Fruit fly (Drosophila melanogaster) whole organism, adult: ENCODE data around the gene CG9263.

Experiments used
- CG11617 ChIP-seq: fragments of 200-800 bp; sonication (Bioruptor generic); optimal IDR thresholded peaks from 2 replicates; lab custom pipeline; 2017; ENCODE audit warnings: mild to moderate bottlenecking, missing biosample characterization, missing genetic modification reagents, missing genetic modification characterization
- CG12768 ChIP-seq: fragments of 200-800 bp; sonication (Bioruptor generic); optimal IDR thresholded peaks from 2 replicates; lab custom pipeline; 2017; ENCODE audit warnings: missing biosample characterization, missing genetic modification characterization, mild to moderate bottlenecking, moderate library complexity, missing genetic modification reagents
- CG14711 ChIP-seq: fragments of 200-800 bp; sonication (Bioruptor generic); optimal IDR thresholded peaks from 2 replicates; lab custom pipeline; 2018; ENCODE audit warnings: missing biosample characterization, mild to moderate bottlenecking, missing genetic modification characterization, moderate library complexity
- CG1620 ChIP-seq: fragments of 200-800 bp; sonication (Bioruptor generic); optimal IDR thresholded peaks from 2 replicates; lab custom pipeline; 2016; ENCODE audit warnings: missing biosample characterization, missing genetic modification characterization
- CG33017 ChIP-seq: fragments of 200-800 bp; sonication (Bioruptor generic); optimal IDR thresholded peaks from 2 replicates; lab custom pipeline; 2018; ENCODE audit warnings: missing biosample characterization, mild to moderate bottlenecking, missing genetic modification characterization, moderate library complexity
- CG5204 ChIP-seq: fragments of 200-800 bp; sonication (Bioruptor generic); optimal IDR thresholded peaks from 2 replicates; lab custom pipeline; 2016; ENCODE audit warnings: missing biosample characterization, missing genetic modification characterization
- CG7045 ChIP-seq: fragments of 200-800 bp; sonication (Bioruptor generic); optimal IDR thresholded peaks from 2 replicates; lab custom pipeline; 2017; ENCODE audit warnings: missing biosample characterization, mild to moderate bottlenecking, missing genetic modification characterization
- CG7101 ChIP-seq: fragments of 200-800 bp; sonication (Bioruptor generic); optimal IDR thresholded peaks from 2 replicates; lab custom pipeline; 2018; ENCODE audit warnings: missing biosample characterization, mild to moderate bottlenecking, missing genetic modification characterization, moderate library complexity
- Clk ChIP-seq: fragments of 200-800 bp; sonication (Bioruptor generic); optimal IDR thresholded peaks from 2 replicates; lab custom pipeline; 2017; ENCODE audit warnings: missing biosample characterization, missing genetic modification characterization
- Crg-1 ChIP-seq: fragments of 200-800 bp; sonication (Bioruptor generic); optimal IDR thresholded peaks from 2 replicates; lab custom pipeline; 2016; ENCODE audit warnings: missing biosample characterization, missing genetic modification characterization
- Hr96 ChIP-seq: fragments of 200-800 bp; sonication (Bioruptor generic); optimal IDR thresholded peaks from 2 replicates; lab custom pipeline; 2016; ENCODE audit warnings: missing biosample characterization, missing genetic modification characterization
- Mnt ChIP-seq: fragments of 200-800 bp; sonication (Bioruptor generic); optimal IDR thresholded peaks from 2 replicates; lab custom pipeline; 2016; ENCODE audit warnings: missing biosample characterization, mild to moderate bottlenecking, missing genetic modification characterization
- bab1 ChIP-seq: fragments of 200-800 bp; sonication (Bioruptor generic); optimal IDR thresholded peaks from 3 replicates; lab custom pipeline; 2019; ENCODE audit warnings: missing biosample characterization, mild to moderate bottlenecking, missing genetic modification characterization, moderate library complexity
- cic ChIP-seq: fragments of 200-800 bp; sonication (Bioruptor generic); optimal IDR thresholded peaks from 2 replicates; lab custom pipeline; 2017; ENCODE audit warnings: missing biosample characterization, mild to moderate bottlenecking, missing genetic modification characterization, moderate library complexity
- cnc ChIP-seq, 2 experiments: fragments of >200 bp; optimal IDR thresholded peaks; 2 replicates each; lab custom pipeline; 2017
- kay ChIP-seq: fragments of 200-800 bp; sonication (Bioruptor generic); peaks from one replicate; lab custom pipeline; 2016; ENCODE audit warnings: missing biosample characterization, missing genetic modification characterization, borderline replicate concordance
- ovo ChIP-seq: fragments of 200-800 bp; sonication (Bioruptor generic); optimal IDR thresholded peaks from 2 replicates; lab custom pipeline; 2016; ENCODE audit warnings: missing biosample characterization, missing genetic modification characterization
- pad ChIP-seq: fragments of 200-800 bp; sonication (Bioruptor generic); optimal IDR thresholded peaks from 3 replicates; lab custom pipeline; 2017; ENCODE audit warnings: missing biosample characterization, missing genetic modification characterization, mild to moderate bottlenecking, moderate library complexity, missing genetic modification reagents
- tj ChIP-seq: fragments of 200-800 bp; sonication (Bioruptor generic); optimal IDR thresholded peaks from 3 replicates; lab custom pipeline; 2017; ENCODE audit warnings: missing biosample characterization, mild to moderate bottlenecking, missing genetic modification characterization, moderate library complexity
- toe ChIP-seq: fragments of 200-800 bp; sonication (Bioruptor generic); optimal IDR thresholded peaks from 2 replicates; lab custom pipeline; 2016; ENCODE audit warnings: missing biosample characterization, missing genetic modification characterization

Gene CG9263

DNA sequence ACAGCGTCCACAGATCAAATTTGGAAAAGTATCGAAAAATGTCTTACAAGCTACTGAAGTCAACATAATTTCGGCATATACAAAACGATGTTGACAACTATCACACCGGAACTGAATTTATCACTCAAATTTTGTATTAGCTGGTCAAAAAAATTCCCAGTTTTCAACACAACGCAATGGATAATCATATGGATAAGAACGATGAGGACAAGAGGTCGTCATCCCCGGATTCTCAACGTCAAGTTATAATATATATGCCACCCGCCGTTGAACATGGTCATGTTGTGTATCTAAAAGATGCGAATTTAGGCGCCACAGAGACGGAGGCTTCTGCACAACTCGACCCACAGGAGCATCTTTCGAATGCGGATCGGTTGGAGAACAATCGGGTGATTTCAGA lies at the start of gene CG9263:
Gene CG9263, minus strand, starts transcription at position 101 of the 400 bp plus-strand sequence.
- TF ChIP-seq CG11617 (no peak), bab1 (GFP tag; lab: Kevin White, UChicago) (no peak), kay (GFP tag; lab: Kevin White, UChicago) (no peak), CG14711 (tag; lab: Kevin White, UChicago) (no peak), CG33017 (tag; lab: Kevin White, UChicago) (no peak), CG5204 (GFP tag; lab: Kevin White, UChicago) (no peak), toe (no peak), tj (no peak), Crg-1 (no peak), CG12768 (GFP tag; lab: Kevin White, UChicago) (no peak), ovo (GFP tag; lab: Kevin White, UChicago) (no peak), CG7101 (no peak), CG1620 (GFP tag; lab: Kevin White, UChicago) (no peak), cic (GFP tag; lab: Kevin White, UChicago) (no peak), pad (GFP tag; lab: Kevin White, UChicago) (no peak), Mnt (GFP tag; lab: Kevin White, UChicago) (no peak)

DNA sequence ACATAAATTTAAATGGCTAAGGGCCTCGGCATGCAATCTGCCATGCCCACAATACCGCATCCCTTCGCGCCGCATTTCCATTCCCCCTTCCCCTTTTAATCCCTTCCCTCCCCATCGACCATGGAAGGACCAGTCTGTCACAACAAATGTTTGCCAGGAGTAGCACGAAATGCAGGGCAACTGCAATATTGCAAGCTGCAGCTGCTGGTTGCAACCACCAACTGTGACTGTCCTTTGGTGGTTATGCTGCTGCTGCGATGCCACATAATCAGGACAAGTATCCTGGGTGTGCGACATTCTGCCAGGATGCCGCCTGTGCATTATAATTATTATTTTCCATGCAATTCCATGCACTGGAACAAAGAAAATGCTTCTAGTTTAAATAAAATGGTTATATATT lies 49.0 kb upstream of the CG9263 start:
- no peak for TF ChIP-seq CG7045 (GFP tag; lab: Kevin White, UChicago)
- no peak for TF ChIP-seq pad (GFP tag; lab: Kevin White, UChicago)
- no peak for TF ChIP-seq kay (GFP tag; lab: Kevin White, UChicago)
- TF ChIP-seq Crg-1, result no peak

DNA sequence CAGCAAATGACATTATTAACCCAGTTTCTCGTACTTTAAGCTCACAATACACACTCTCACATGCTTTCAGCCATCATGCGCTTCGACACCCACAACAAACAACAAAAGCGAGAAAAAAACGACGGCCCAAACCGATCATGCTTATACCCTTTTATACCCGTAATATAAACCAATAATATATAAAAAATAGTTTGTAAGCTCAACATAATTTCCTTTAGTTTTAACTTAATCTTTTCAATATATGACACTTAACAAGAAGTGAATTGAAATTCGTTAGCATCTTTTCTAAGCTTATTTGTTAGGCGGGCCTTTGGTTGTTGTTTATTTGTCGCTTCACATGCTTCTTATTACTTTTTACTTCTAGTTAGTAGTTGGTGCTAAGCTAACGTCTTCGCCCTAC lies 44.3 kb upstream of the CG9263 start:
- TF ChIP-seq cnc (optimal IDR thresholded peaks at IDR 0.05; lab: Kevin White, UChicago) (no peak), Mnt (GFP tag; lab: Kevin White, UChicago) (no peak), Crg-1 (no peak), Hr96 (GFP tag; lab: Kevin White, UChicago) (no peak), bab1 (GFP tag; lab: Kevin White, UChicago) (no peak), kay (GFP tag; lab: Kevin White, UChicago) (no peak), CG11617 (no peak), CG1620 (GFP tag; lab: Kevin White, UChicago) (no peak), CG33017 (tag; lab: Kevin White, UChicago) (no peak), tj (no peak), CG12768 (GFP tag; lab: Kevin White, UChicago) (no peak), toe (no peak), CG7101 (no peak), cic (GFP tag; lab: Kevin White, UChicago) (no peak), CG7045 (GFP tag; lab: Kevin White, UChicago) (no peak), pad (GFP tag; lab: Kevin White, UChicago) (no peak), CG5204 (GFP tag; lab: Kevin White, UChicago) (no peak), CG14711 (tag; lab: Kevin White, UChicago) (no peak), Clk (GFP tag; lab: Kevin White, UChicago) (no peak)

DNA sequence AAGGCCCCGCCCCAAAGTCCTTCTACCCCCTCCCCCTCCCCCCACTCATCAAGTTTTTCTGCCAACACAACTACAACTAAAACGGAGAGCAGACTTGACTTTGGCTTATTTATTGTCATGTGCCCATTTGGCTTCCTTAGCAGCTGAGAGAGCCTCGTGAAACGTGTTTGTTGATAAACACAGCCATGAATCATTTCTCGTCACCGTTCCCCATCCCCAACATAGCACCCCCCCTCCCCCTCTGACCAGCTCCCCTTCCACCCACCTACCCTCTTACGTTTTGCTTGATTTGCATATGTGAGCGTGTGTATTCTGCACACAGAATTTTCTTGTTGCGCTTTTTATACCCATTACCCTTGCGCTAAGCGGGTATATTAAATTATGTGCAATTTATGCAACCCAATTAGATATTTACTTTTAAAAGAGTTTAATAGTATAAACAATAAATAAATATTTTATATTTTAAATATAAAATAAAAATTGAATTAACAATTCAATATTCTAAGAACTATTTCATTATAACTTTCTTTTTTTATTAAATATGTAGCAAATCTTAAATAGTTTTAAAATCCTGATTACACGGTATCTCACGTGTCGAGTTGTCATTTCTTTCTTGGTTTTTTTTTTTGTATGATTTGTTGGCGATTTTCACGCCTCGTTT lies 29.5 kb upstream of the CG9263 start:
- no peak for TF ChIP-seq bab1 (GFP tag; lab: Kevin White, UChicago)
- TF ChIP-seq pad (GFP tag; lab: Kevin White, UChicago), result peak; percentile 12
- no peak for TF ChIP-seq CG5204 (GFP tag; lab: Kevin White, UChicago)
- no peak for TF ChIP-seq Mnt (GFP tag; lab: Kevin White, UChicago)
- no peak for TF ChIP-seq Clk (GFP tag; lab: Kevin White, UChicago)
- TF ChIP-seq tj, result peak; percentile 94
- peak; percentile 46 for TF ChIP-seq CG14711 (tag; lab: Kevin White, UChicago)
- TF ChIP-seq CG12768 (GFP tag; lab: Kevin White, UChicago), result no peak
- peak; percentile 23 for TF ChIP-seq CG11617
- TF ChIP-seq Crg-1, result no peak
- peak; percentile 23 for TF ChIP-seq CG7045 (GFP tag; lab: Kevin White, UChicago)
- peak; percentile 12 for TF ChIP-seq kay (GFP tag; lab: Kevin White, UChicago)

DNA sequence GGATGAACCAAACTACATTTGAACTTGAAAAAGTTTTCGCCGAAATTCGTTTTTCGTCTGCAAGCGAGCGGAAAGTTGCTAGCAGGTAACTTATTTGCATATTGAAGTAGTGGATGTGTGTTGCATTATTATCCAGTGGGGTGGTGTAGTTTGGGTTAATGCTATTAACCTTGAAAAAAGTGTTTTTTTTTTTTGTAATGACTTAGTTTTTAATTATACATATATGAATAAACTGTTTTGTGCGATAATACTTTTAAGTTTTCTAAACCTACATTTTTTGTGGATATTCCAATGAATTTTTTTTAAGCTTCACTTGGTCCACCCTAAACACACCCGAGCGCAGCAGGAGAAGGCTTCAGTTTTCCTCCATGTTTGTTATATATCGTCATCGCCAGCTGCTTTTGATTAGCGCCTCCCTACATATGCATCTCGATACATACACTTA lies 28.6 kb upstream of the CG9263 start:
- TF ChIP-seq CG7101 (peak; percentile 60), ovo (GFP tag; lab: Kevin White, UChicago) (no peak), Hr96 (GFP tag; lab: Kevin White, UChicago) (peak; percentile 43), CG14711 (tag; lab: Kevin White, UChicago) (peak; percentile 34), CG1620 (GFP tag; lab: Kevin White, UChicago) (peak; percentile 27), CG11617 (peak; percentile 53), Clk (GFP tag; lab: Kevin White, UChicago) (no peak), pad (GFP tag; lab: Kevin White, UChicago) (no peak), Crg-1 (no peak), cnc (optimal IDR thresholded peaks at IDR 0.05; lab: Kevin White, UChicago) (no peak), CG33017 (tag; lab: Kevin White, UChicago) (no peak), bab1 (GFP tag; lab: Kevin White, UChicago) (peak; percentile 83), CG7045 (GFP tag; lab: Kevin White, UChicago) (peak; percentile 33), kay (GFP tag; lab: Kevin White, UChicago) (no peak), toe (no peak), Mnt (GFP tag; lab: Kevin White, UChicago) (no peak), tj (no peak), cic (GFP tag; lab: Kevin White, UChicago) (no peak), CG5204 (GFP tag; lab: Kevin White, UChicago) (peak; percentile 46), CG12768 (GFP tag; lab: Kevin White, UChicago) (peak; percentile 24)

DNA sequence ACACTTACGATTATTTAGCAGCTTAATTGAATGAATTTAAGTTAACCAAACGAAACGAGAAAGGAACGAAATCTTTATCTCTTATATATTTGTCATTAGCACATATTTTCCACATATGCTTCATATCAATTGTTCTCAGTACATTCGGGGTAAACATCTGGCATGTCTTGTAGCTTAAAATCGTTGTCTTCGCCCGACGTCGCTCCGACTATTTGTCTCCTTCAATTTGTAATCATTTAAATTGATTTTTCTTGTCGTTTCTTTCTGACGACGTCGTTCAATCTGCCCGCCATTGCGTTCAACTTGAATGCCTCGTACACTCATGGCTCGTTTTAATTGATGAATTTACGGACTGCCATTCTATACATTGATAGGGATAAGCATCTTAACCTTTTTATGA lies 27.6 kb upstream of the CG9263 start:
- TF ChIP-seq cic (GFP tag; lab: Kevin White, UChicago) (no peak), toe (no peak), CG7045 (GFP tag; lab: Kevin White, UChicago) (no peak), CG7101 (no peak), kay (GFP tag; lab: Kevin White, UChicago) (no peak), Mnt (GFP tag; lab: Kevin White, UChicago) (no peak), CG11617 (no peak), ovo (GFP tag; lab: Kevin White, UChicago) (no peak), CG14711 (tag; lab: Kevin White, UChicago) (no peak)
